Worm (Caenorhabditis elegans) whole organism, young adult: ENCODE measurements around the gene F22B8.3.

ENCODE experiments used
- ama-1 ChIP-seq, 3 experiments: fragments of 150-350 bp in 1 of 3; sonication (generic microtip) in 2 of 3; optimal IDR thresholded peaks; 2 replicates each; lab custom pipeline; 2014 to 2018; ENCODE audit warnings: missing biosample characterization in 2 of 3, missing genetic modification characterization in 2 of 3, missing genetic modification reagents in 2 of 3
- attf-5 ChIP-seq: fragments of 200-800 bp; sonication (Bioruptor generic); optimal IDR thresholded peaks from 2 replicates; lab custom pipeline; 2018; ENCODE audit warnings: mild to moderate bottlenecking, missing genetic modification characterization, missing compliant biosample characterization
- ceh-27 ChIP-seq: fragments of 200-800 bp; sonication (Bioruptor generic); optimal IDR thresholded peaks from 2 replicates; lab custom pipeline; 2018; ENCODE audit warnings: mild to moderate bottlenecking, missing genetic modification characterization, moderate library complexity, missing compliant biosample characterization
- nhr-90 ChIP-seq: sonication (generic microtip); optimal IDR thresholded peaks from 2 replicates; lab custom pipeline; 2016; ENCODE audit warnings: missing genotype, mild to moderate bottlenecking, missing genetic modification characterization, missing compliant biosample characterization
- snpc-4 ChIP-seq, 5 experiments: fragments of 150-350 bp in 1 of 5; sonication (generic microtip) in 4 of 5; optimal IDR thresholded peaks; 2 replicates each; lab custom pipeline; 2014 to 2018; ENCODE audit warnings: missing genetic modification characterization in 5 of 5, missing biosample characterization in 3 of 5, antibody characterized with exemption in 2 of 5, mild to moderate bottlenecking in 2 of 5, missing compliant biosample characterization in 2 of 5, missing genotype in 2 of 5, moderate library complexity in 2 of 5, missing genetic modification reagents in 1 of 5

- TF ChIP-seq nhr-90 (tag; lab: Kevin White, UChicago) (no peak), attf-5 (no peak), ceh-27 (GFP tag; lab: Kevin White, UChicago) (no peak), ama-1 (optimal IDR thresholded peaks at IDR 0.05; lab: Kevin White, UChicago) (no peak), ama-1 (GFP tag; optimal IDR thresholded peaks at IDR 0.05; lab: Kevin White, UChicago) (no peak), snpc-4 (GFP tag; optimal IDR thresholded peaks at IDR 0.05; lab: Kevin White, UChicago) (no peak), snpc-4 (tag; optimal IDR thresholded peaks at IDR 0.05; lab: Kevin White, UChicago) (no peak)
Measured at ce11 chrV:16115381-16115780, 24.6 kb downstream of the F22B8.3 start, which contains the start of gene str-25.
